Worm (Caenorhabditis elegans): Measurements from ENCODE around the gene shpk-1.

ce11 chrIII:13607833-13608232, at the start of gene shpk-1:
- TF ChIP-seq Y79H2A.3 (GFP tag; conservative IDR thresholded peaks at IDR 0.05): no peak
- TF ChIP-seq F49E8.2 (tag; optimal IDR thresholded peaks at IDR 0.05; ENCODE audit: insufficient read depth): no peak

All from whole organism, young adult.